Fruit fly (Drosophila melanogaster) whole organism, embryonic: ENCODE results near the gene CG46397.

Experiments
- C15 ChIP-seq: fragments of 200-800 bp; sonication (Bioruptor generic); IDR thresholded peaks from 3 replicates; pipeline ENCODE4 v1.3.6; 2022; ENCODE audit warnings: missing biosample characterization, missing genetic modification characterization
- CG10959 ChIP-seq: fragments of 200-800 bp; sonication (Bioruptor generic); IDR thresholded peaks from 2 replicates; pipeline ENCODE4 v1.3.6; 2022; ENCODE audit warnings: missing biosample characterization, missing genetic modification characterization
- CG11723 ChIP-seq: fragments of 200-800 bp; sonication (Bioruptor generic); optimal IDR thresholded peaks from 2 replicates; lab custom pipeline; 2017; ENCODE audit warnings: missing biosample characterization, mild to moderate bottlenecking, missing genetic modification characterization
- CG12155 ChIP-seq: fragments of 200-800 bp; sonication (Bioruptor generic); optimal IDR thresholded peaks from 3 replicates; lab custom pipeline; 2016; ENCODE audit warnings: missing biosample characterization, missing genetic modification characterization
- CG13775 ChIP-seq: fragments of 200-800 bp; sonication (Bioruptor generic); optimal IDR thresholded peaks from 3 replicates; lab custom pipeline; 2017; ENCODE audit warnings: missing biosample characterization, mild to moderate bottlenecking, missing genetic modification characterization
- CG13894 ChIP-seq: fragments of 200-800 bp; sonication (Bioruptor generic); optimal IDR thresholded peaks from 3 replicates; lab custom pipeline; 2018; ENCODE audit warnings: missing biosample characterization, mild to moderate bottlenecking, missing genetic modification characterization, moderate library complexity
- CG16813 ChIP-seq: fragments of 200-800 bp; sonication (Bioruptor generic); IDR thresholded peaks from 3 replicates; pipeline ENCODE4 v1.3.6; 2022; ENCODE audit warnings: missing biosample characterization, missing genetic modification characterization; ENCODE audit not compliant: partially characterized antibody
- CG17385 ChIP-seq: fragments of 200-800 bp; sonication (Bioruptor generic); optimal IDR thresholded peaks from 3 replicates; lab custom pipeline; 2018; ENCODE audit warnings: missing biosample characterization, mild to moderate bottlenecking, missing genetic modification characterization
- CG18476 ChIP-seq: fragments of 200-800 bp; sonication (Bioruptor generic); optimal IDR thresholded peaks from 2 replicates; lab custom pipeline; 2016; ENCODE audit warnings: missing biosample characterization, mild to moderate bottlenecking, missing genetic modification characterization
- CG31388 ChIP-seq: fragments of 200-800 bp; sonication (Bioruptor generic); optimal IDR thresholded peaks from 2 replicates; lab custom pipeline; 2016; ENCODE audit warnings: missing biosample characterization, missing genetic modification characterization
- CG3163 ChIP-seq: fragments of 200-800 bp; sonication (Bioruptor generic); optimal IDR thresholded peaks from 3 replicates; lab custom pipeline; 2016; ENCODE audit warnings: missing biosample characterization, missing genetic modification characterization
- CG4404 ChIP-seq: fragments of 200-800 bp; sonication (Bioruptor generic); IDR thresholded peaks from 2 replicates; pipeline ENCODE4 v1.3.6; 2022; ENCODE audit warnings: missing biosample characterization, missing genetic modification characterization
- CG4424 ChIP-seq: fragments of 200-800 bp; sonication (Bioruptor generic); optimal IDR thresholded peaks from 3 replicates; lab custom pipeline; 2016; ENCODE audit warnings: missing biosample characterization, missing genetic modification characterization
- CG4820 ChIP-seq: fragments of 200-800 bp; sonication (Bioruptor generic); optimal IDR thresholded peaks from 3 replicates; lab custom pipeline; 2016; ENCODE audit warnings: missing biosample characterization, missing genetic modification characterization
- CG6854 ChIP-seq: fragments of 200-800 bp; sonication (Bioruptor generic); optimal IDR thresholded peaks from 3 replicates; lab custom pipeline; 2017; ENCODE audit warnings: missing biosample characterization, mild to moderate bottlenecking, missing genetic modification characterization
- CG7271 ChIP-seq: fragments of 200-800 bp; sonication (Bioruptor generic); optimal IDR thresholded peaks from 2 replicates; lab custom pipeline; 2018; ENCODE audit warnings: missing biosample characterization, mild to moderate bottlenecking, missing genetic modification characterization, moderate library complexity
- CG9437 ChIP-seq: fragments of 200-800 bp; sonication (Bioruptor generic); optimal IDR thresholded peaks from 2 replicates; lab custom pipeline; 2018; ENCODE audit warnings: missing biosample characterization, mild to moderate bottlenecking, missing genetic modification characterization
- CG9727 ChIP-seq: fragments of 200-800 bp; sonication (Bioruptor generic); optimal IDR thresholded peaks from 3 replicates; lab custom pipeline; 2017; ENCODE audit warnings: missing biosample characterization, mild to moderate bottlenecking, missing genetic modification characterization
- CG9817 ChIP-seq: fragments of 200-800 bp; sonication (Bioruptor generic); optimal IDR thresholded peaks from 2 replicates; lab custom pipeline; 2018; ENCODE audit warnings: missing biosample characterization, mild to moderate bottlenecking, missing genetic modification characterization, moderate library complexity
- E2f2 ChIP-seq: fragments of 200-800 bp; sonication (Bioruptor generic); IDR thresholded peaks from 2 replicates; pipeline ENCODE4 v1.3.6; 2022; ENCODE audit warnings: missing biosample characterization, missing genetic modification characterization
- HmgZ ChIP-seq: fragments of 200-800 bp; sonication (Bioruptor generic); optimal IDR thresholded peaks from 2 replicates; lab custom pipeline; 2018; ENCODE audit warnings: missing biosample characterization, mild to moderate bottlenecking, missing genetic modification characterization
- Ptx1 ChIP-seq: fragments of 200-800 bp; sonication (Bioruptor generic); IDR thresholded peaks from 2 replicates; pipeline ENCODE4 v1.3.6; 2022; ENCODE audit warnings: missing biosample characterization, missing genetic modification characterization
- Ravus ChIP-seq: fragments of 200-800 bp; sonication (Bioruptor generic); IDR thresholded peaks from 2 replicates; pipeline ENCODE4 v1.3.6; 2022; ENCODE audit warnings: missing biosample characterization, missing genetic modification characterization
- Scr ChIP-seq: fragments of 200-800 bp; sonication (Bioruptor generic); IDR thresholded peaks from 2 replicates; pipeline ENCODE4 v1.3.6; 2022; ENCODE audit warnings: missing biosample characterization, missing genetic modification characterization; ENCODE audit not compliant: partially characterized antibody
- Spps ChIP-seq: fragments of 200-800 bp; sonication (Bioruptor generic); optimal IDR thresholded peaks from 2 replicates; lab custom pipeline; 2018; ENCODE audit warnings: missing biosample characterization, mild to moderate bottlenecking, missing genetic modification characterization
- Tbp ChIP-seq: fragments of >200 bp; optimal IDR thresholded peaks from 2 replicates; lab custom pipeline; 2018; ENCODE audit warnings: missing biosample characterization, missing genetic modification characterization
- Trl ChIP-seq, 3 experiments: fragments of >200 bp in 2 of 3; fragments of 200-800 bp in 1 of 3; sonication (Bioruptor generic) in 1 of 3; optimal IDR thresholded peaks; 2 replicates in 1 of 3; 3 replicates in 2 of 3; lab custom pipeline; 2016 to 2017; ENCODE audit warnings: missing biosample characterization in 1 of 3, missing genetic modification characterization in 1 of 3
- al ChIP-seq: fragments of 200-800 bp; sonication (Bioruptor generic); IDR thresholded peaks from 2 replicates; pipeline ENCODE4 v1.3.6; 2022; ENCODE audit warnings: missing biosample characterization, missing genetic modification characterization
- bowl ChIP-seq: fragments of 200-800 bp; sonication (Bioruptor generic); IDR thresholded peaks from 2 replicates; pipeline ENCODE4 v1.3.6; 2022; ENCODE audit warnings: missing biosample characterization, missing genetic modification characterization
- cg ChIP-seq: fragments of 200-800 bp; sonication (Bioruptor generic); optimal IDR thresholded peaks from 3 replicates; lab custom pipeline; 2019; ENCODE audit warnings: missing biosample characterization, mild to moderate bottlenecking, missing genetic modification characterization, moderate library complexity
- dmrt99B ChIP-seq: fragments of 200-800 bp; sonication (Bioruptor generic); optimal IDR thresholded peaks from 2 replicates; lab custom pipeline; 2018; ENCODE audit warnings: missing biosample characterization, mild to moderate bottlenecking, missing genetic modification characterization, moderate library complexity
- fd3F ChIP-seq: fragments of 200-800 bp; sonication (Bioruptor generic); optimal IDR thresholded peaks from 2 replicates; lab custom pipeline; 2018; ENCODE audit warnings: missing biosample characterization, mild to moderate bottlenecking, missing genetic modification characterization, moderate library complexity
- gem ChIP-seq: fragments of 200-800 bp; sonication (Bioruptor generic); optimal IDR thresholded peaks from 2 replicates; lab custom pipeline; 2019; ENCODE audit warnings: missing biosample characterization, mild to moderate bottlenecking, missing genetic modification characterization, moderate library complexity
- gfzf ChIP-seq: fragments of 200-800 bp; sonication (Bioruptor generic); optimal IDR thresholded peaks from 2 replicates; lab custom pipeline; 2016; ENCODE audit warnings: missing biosample characterization, mild to moderate bottlenecking, missing genetic modification characterization, moderate library complexity
- grn ChIP-seq: fragments of 200-800 bp; sonication (Bioruptor generic); optimal IDR thresholded peaks from 3 replicates; lab custom pipeline; 2017; ENCODE audit warnings: missing biosample characterization, missing genetic modification characterization
- gt ChIP-seq: fragments of 200-800 bp; sonication (Bioruptor generic); IDR thresholded peaks from 2 replicates; pipeline ENCODE4 v1.3.6; 2022; ENCODE audit warnings: missing biosample characterization, missing genetic modification characterization
- ind ChIP-seq: fragments of 200-800 bp; sonication (Bioruptor generic); optimal IDR thresholded peaks from 3 replicates; lab custom pipeline; 2016; ENCODE audit warnings: missing biosample characterization, missing genetic modification characterization
- inv ChIP-seq: fragments of 200-800 bp; sonication (Bioruptor generic); IDR thresholded peaks from 2 replicates; pipeline ENCODE4 v1.3.6; 2022; ENCODE audit warnings: missing biosample characterization, missing genetic modification characterization; ENCODE audit not compliant: partially characterized antibody
- jigr1 ChIP-seq: fragments of 200-800 bp; sonication (Bioruptor generic); IDR thresholded peaks from 3 replicates; pipeline ENCODE4 v1.3.6; 2022; ENCODE audit warnings: missing biosample characterization, missing genetic modification characterization
- jing ChIP-seq: fragments of 200-800 bp; sonication (Bioruptor generic); optimal IDR thresholded peaks from 2 replicates; lab custom pipeline; 2018; ENCODE audit warnings: missing biosample characterization, mild to moderate bottlenecking, missing genetic modification characterization
- jumu ChIP-seq: fragments of 200-800 bp; sonication (Bioruptor generic); optimal IDR thresholded peaks from 3 replicates; lab custom pipeline; 2016; ENCODE audit warnings: missing biosample characterization, missing genetic modification characterization
- lov ChIP-seq, 2 experiments: fragments of 200-800 bp in 1 of 2; fragments of >200 bp in 1 of 2; sonication (Bioruptor generic) in 1 of 2; IDR thresholded peaks in 1 of 2; optimal IDR thresholded peaks in 1 of 2; 2 replicates in 1 of 2; 3 replicates in 1 of 2; pipeline versions ENCODE4 v1.3.6 to Lab custom; 2017 to 2022; ENCODE audit warnings: missing biosample characterization in 1 of 2, missing genetic modification characterization in 1 of 2
- pros ChIP-seq: fragments of 200-800 bp; sonication (Bioruptor generic); optimal IDR thresholded peaks from 3 replicates; lab custom pipeline; 2019; ENCODE audit warnings: missing biosample characterization, mild to moderate bottlenecking, missing genetic modification characterization, moderate library complexity
- sr ChIP-seq: fragments of 200-800 bp; sonication (Bioruptor generic); IDR thresholded peaks from 3 replicates; pipeline ENCODE4 v1.3.6; 2022; ENCODE audit warnings: missing biosample characterization, missing genetic modification characterization
- stc ChIP-seq: fragments of 200-800 bp; sonication (Bioruptor generic); IDR thresholded peaks from 2 replicates; pipeline ENCODE4 v1.3.6; 2022; ENCODE audit warnings: missing biosample characterization, missing genetic modification characterization
- tna ChIP-seq: fragments of 200-800 bp; sonication (Bioruptor generic); IDR thresholded peaks from 2 replicates; pipeline ENCODE4 v1.3.6; 2022; ENCODE audit warnings: missing biosample characterization, missing genetic modification characterization; ENCODE audit not compliant: partially characterized antibody
- vvl ChIP-seq: fragments of 200-800 bp; sonication (Bioruptor generic); IDR thresholded peaks from 2 replicates; pipeline ENCODE4 v1.3.6; 2022; ENCODE audit warnings: missing biosample characterization, missing genetic modification characterization
- wor ChIP-seq: fragments of 200-800 bp; sonication (Bioruptor generic); IDR thresholded peaks from 2 replicates; pipeline ENCODE4 v1.3.6; 2022; ENCODE audit warnings: missing biosample characterization, missing genetic modification characterization

The CG46397 gene

dm6 chr2L:8951184-8951934 lies 4.3 kb downstream of the CG46397 start, which contains the start of gene C1GalTA (continued):
- TF ChIP-seq stc (peak; percentile 96), bowl (GFP tag; lab: Robert Waterston, UW) (peak; percentile 86), grn (GFP tag; lab: Kevin White, UChicago) (peak; percentile 64), jumu (GFP tag; lab: Kevin White, UChicago) (peak; percentile 9), CG12155 (GFP tag; lab: Kevin White, UChicago) (peak; percentile 93), CG31388 (peak; percentile 79), CG9437 (peak; percentile 97), CG18476 (GFP tag; lab: Kevin White, UChicago) (peak; percentile 87), CG9817 (tag; lab: Kevin White, UChicago) (peak; percentile 94), Ravus (GFP tag; lab: Robert Waterston, UW) (peak; percentile 86), CG13775 (GFP tag; lab: Kevin White, UChicago) (peak; percentile 97), vvl (GFP tag; lab: Robert Waterston, UW) (peak; percentile 98), lov (optimal IDR thresholded peaks at IDR 0.05; lab: Kevin White, UChicago) (no peak), lov (GFP tag; IDR thresholded peaks at IDR 0.05; lab: Robert Waterston, UW) (no peak; the same call in 1 of the 3 replicates), dmrt99B (tag; lab: Kevin White, UChicago) (peak; percentile 99), Trl (optimal IDR thresholded peaks at IDR 0.05; lab: Kevin White, UChicago) (peak; percentile 79 to 92), Trl (GFP tag; optimal IDR thresholded peaks at IDR 0.05; lab: Kevin White, UChicago) (peak; percentile 67), cg (GFP tag; lab: Kevin White, UChicago) (no peak), ind (GFP tag; lab: Kevin White, UChicago) (peak; percentile 94), gfzf (no peak), CG4820 (GFP tag; lab: Kevin White, UChicago) (peak; percentile 93), wor (GFP tag; lab: Robert Waterston, UW) (peak; percentile 90), HmgZ (tag; lab: Kevin White, UChicago) (peak; percentile 96), inv (no peak), gem (tag; lab: Kevin White, UChicago) (peak; percentile 100), E2f2 (GFP tag; lab: Robert Waterston, UW) (peak; percentile 83), CG10959 (GFP tag; lab: Robert Waterston, UW) (peak; percentile 72), tna (GFP tag; lab: Robert Waterston, UW) (no peak), CG4424 (GFP tag; lab: Kevin White, UChicago) (peak; percentile 96), Scr (GFP tag; lab: Robert Waterston, UW) (no peak), al (GFP tag; lab: Robert Waterston, UW) (peak; percentile 93), CG17385 (peak; percentile 98), CG9727 (GFP tag; lab: Kevin White, UChicago) (peak; percentile 99), CG3163 (GFP tag; lab: Kevin White, UChicago) (peak; percentile 23), CG11723 (peak; percentile 89), CG16813 (GFP tag; lab: Robert Waterston, UW) (no peak), fd3F (GFP tag; lab: Kevin White, UChicago) (peak; percentile 97), Ptx1 (peak; percentile 98), CG4404 (GFP tag; lab: Robert Waterston, UW) (peak; percentile 92), C15 (GFP tag; lab: Robert Waterston, UW) (peak; percentile 83; the same call in 2 of the 3 replicates), Spps (tag; lab: Kevin White, UChicago) (peak; percentile 99), pros (peak; percentile 90), CG7271 (tag; lab: Kevin White, UChicago) (peak; percentile 97), CG13894 (tag; lab: Kevin White, UChicago) (peak; percentile 96), jigr1 (GFP tag; lab: Robert Waterston, UW) (peak; percentile 89), gt (GFP tag; lab: Robert Waterston, UW) (peak; percentile 80; the same call in 1 of the 2 replicates), CG6854 (GFP tag; lab: Kevin White, UChicago) (peak; percentile 98), jing (peak; percentile 67), sr (GFP tag; lab: Robert Waterston, UW) (no peak), Tbp (GFP tag; lab: Kevin White, UChicago) (no peak)
